Fruit fly (Drosophila melanogaster) whole organism, embryonic: ENCODE data around the gene PGRP-SD.

ENCODE experiments used
- Aef1 ChIP-seq: fragments of 200-800 bp; sonication (Bioruptor generic); IDR thresholded peaks from 3 replicates; pipeline ENCODE4 v1.3.6; 2022; ENCODE audit warnings: missing biosample characterization, missing genetic modification characterization
- CG11504 ChIP-seq: fragments of 200-800 bp; sonication (Bioruptor generic); optimal IDR thresholded peaks from 3 replicates; lab custom pipeline; 2019; ENCODE audit warnings: missing biosample characterization, mild to moderate bottlenecking, missing genetic modification characterization, moderate library complexity
- CG12236 ChIP-seq: fragments of 200-800 bp; sonication (Bioruptor generic); optimal IDR thresholded peaks from 2 replicates; lab custom pipeline; 2016; ENCODE audit warnings: missing biosample characterization, missing genetic modification characterization
- CG13287 ChIP-seq: fragments of 200-800 bp; sonication (Bioruptor generic); IDR thresholded peaks from 2 replicates; pipeline ENCODE4 v1.3.6; 2022; ENCODE audit warnings: missing biosample characterization, missing genetic modification characterization; ENCODE audit not compliant: partially characterized antibody
- CG14441 ChIP-seq: fragments of 200-800 bp; sonication (Bioruptor generic); IDR thresholded peaks from 2 replicates; pipeline ENCODE4 v1.3.6; 2022; ENCODE audit warnings: missing biosample characterization, missing genetic modification characterization
- CG14860 ChIP-seq: fragments of 200-800 bp; sonication (Bioruptor generic); IDR thresholded peaks from 3 replicates; pipeline ENCODE4 v1.3.6; 2022; ENCODE audit warnings: missing biosample characterization, missing genetic modification characterization; ENCODE audit not compliant: partially characterized antibody
- CG17359 ChIP-seq: fragments of 200-800 bp; sonication (Bioruptor generic); optimal IDR thresholded peaks from 3 replicates; lab custom pipeline; 2018; ENCODE audit warnings: missing biosample characterization, mild to moderate bottlenecking, missing genetic modification characterization, moderate library complexity
- CG17802 ChIP-seq: fragments of 200-800 bp; sonication (Bioruptor generic); optimal IDR thresholded peaks from 2 replicates; lab custom pipeline; 2018; ENCODE audit warnings: missing biosample characterization, mild to moderate bottlenecking, missing genetic modification characterization, moderate library complexity
- CG18011 ChIP-seq: fragments of 200-800 bp; sonication (Bioruptor generic); optimal IDR thresholded peaks from 2 replicates; lab custom pipeline; 2017; ENCODE audit warnings: missing biosample characterization, missing genetic modification characterization, mild to moderate bottlenecking, moderate library complexity, missing genotype
- CG18262 ChIP-seq: fragments of 200-800 bp; optimal IDR thresholded peaks from 3 replicates; lab custom pipeline; 2019; ENCODE audit warnings: missing biosample characterization, mild to moderate bottlenecking, missing genetic modification characterization, moderate library complexity
- CG18619 ChIP-seq: fragments of 200-800 bp; sonication (Bioruptor generic); optimal IDR thresholded peaks from 3 replicates; lab custom pipeline; 2017; ENCODE audit warnings: missing biosample characterization, mild to moderate bottlenecking, missing genetic modification characterization
- CG2120 ChIP-seq: fragments of 200-800 bp; sonication (Bioruptor generic); optimal IDR thresholded peaks from 3 replicates; lab custom pipeline; 2016; ENCODE audit warnings: missing biosample characterization, missing genetic modification characterization
- CG2712 ChIP-seq: fragments of 200-800 bp; optimal IDR thresholded peaks from 3 replicates; lab custom pipeline; 2019; ENCODE audit warnings: missing biosample characterization, mild to moderate bottlenecking, missing genetic modification characterization, moderate library complexity
- CG33213 ChIP-seq: fragments of 200-800 bp; sonication (Bioruptor generic); optimal IDR thresholded peaks from 3 replicates; lab custom pipeline; 2016; ENCODE audit warnings: missing biosample characterization, missing genetic modification characterization
- CG4617 ChIP-seq: fragments of 200-800 bp; sonication (Bioruptor generic); optimal IDR thresholded peaks from 3 replicates; lab custom pipeline; 2016; ENCODE audit warnings: missing biosample characterization, missing genetic modification characterization, borderline replicate concordance
- CG4854 ChIP-seq: fragments of 200-800 bp; sonication (Bioruptor generic); optimal IDR thresholded peaks from 2 replicates; lab custom pipeline; 2016; ENCODE audit warnings: missing biosample characterization, missing genetic modification characterization, inconsistent platforms
- CG7786 ChIP-seq: fragments of 200-800 bp; sonication (Bioruptor generic); optimal IDR thresholded peaks from 2 replicates; lab custom pipeline; 2016; ENCODE audit warnings: missing biosample characterization, missing genetic modification characterization
- CG9727 ChIP-seq: fragments of 200-800 bp; sonication (Bioruptor generic); optimal IDR thresholded peaks from 3 replicates; lab custom pipeline; 2017; ENCODE audit warnings: missing biosample characterization, mild to moderate bottlenecking, missing genetic modification characterization
- Drgx ChIP-seq: fragments of 200-800 bp; sonication (Bioruptor generic); IDR thresholded peaks from 2 replicates; pipeline ENCODE4 v1.3.6; 2022; ENCODE audit warnings: missing biosample characterization, missing genetic modification characterization
- Ets65A ChIP-seq: fragments of 200-800 bp; sonication (Bioruptor generic); peaks from one replicate; lab custom pipeline; 2016; ENCODE audit warnings: missing biosample characterization, missing genetic modification characterization
- HHEX ChIP-seq: fragments of 200-800 bp; sonication (Bioruptor generic); optimal IDR thresholded peaks from 3 replicates; lab custom pipeline; 2017; ENCODE audit warnings: missing biosample characterization, mild to moderate bottlenecking, missing genetic modification characterization, missing genetic modification reagents
- Hr78 ChIP-seq, 2 experiments: fragments of 200-800 bp in 1 of 2; fragments of >200 bp in 1 of 2; sonication (Bioruptor generic) in 1 of 2; optimal IDR thresholded peaks; 2 replicates each; lab custom pipeline; 2017 to 2019; ENCODE audit warnings: missing biosample characterization in 2 of 2, missing genetic modification characterization in 2 of 2, mild to moderate bottlenecking in 1 of 2, moderate library complexity in 1 of 2
- Mes4 ChIP-seq: fragments of 200-800 bp; sonication (Bioruptor generic); optimal IDR thresholded peaks from 2 replicates; lab custom pipeline; 2016; ENCODE audit warnings: missing biosample characterization, missing genetic modification characterization
- Pdp1 ChIP-seq, 2 experiments: fragments of 200-800 bp; sonication (Bioruptor generic); optimal IDR thresholded peaks; 3 replicates each; lab custom pipeline; 2016; ENCODE audit warnings: missing biosample characterization in 2 of 2, missing genetic modification characterization in 2 of 2, mild to moderate bottlenecking in 1 of 2, moderate library complexity in 1 of 2
- Sox100B ChIP-seq: fragments of 200-800 bp; sonication (Bioruptor generic); optimal IDR thresholded peaks from 3 replicates; lab custom pipeline; 2018; ENCODE audit warnings: missing biosample characterization, mild to moderate bottlenecking, missing genetic modification characterization
- Spps ChIP-seq: fragments of 200-800 bp; sonication (Bioruptor generic); optimal IDR thresholded peaks from 2 replicates; lab custom pipeline; 2018; ENCODE audit warnings: missing biosample characterization, mild to moderate bottlenecking, missing genetic modification characterization
- Ssrp ChIP-seq: fragments of 200-800 bp; sonication (Bioruptor generic); optimal IDR thresholded peaks from 2 replicates; lab custom pipeline; 2018; ENCODE audit warnings: missing biosample characterization, mild to moderate bottlenecking, missing genetic modification characterization, moderate library complexity
- Stat92E ChIP-seq, 3 experiments: fragments of >200 bp in 2 of 3; fragments of 200-800 bp in 1 of 3; sonication (Bioruptor generic) in 1 of 3; optimal IDR thresholded peaks; 2 replicates each; lab custom pipeline; 2017 to 2019; ENCODE audit warnings: missing biosample characterization in 3 of 3, missing genetic modification characterization in 3 of 3, mild to moderate bottlenecking in 1 of 3, moderate library complexity in 1 of 3
- Xrp1 ChIP-seq: fragments of 200-800 bp; sonication (Bioruptor generic); IDR thresholded peaks from 2 replicates; pipeline ENCODE4 v1.3.6; 2022; ENCODE audit warnings: missing biosample characterization, missing genetic modification characterization
- br ChIP-seq: fragments of >200 bp; optimal IDR thresholded peaks from 2 replicates; lab custom pipeline; 2017
- bsh ChIP-seq, 2 experiments: fragments of 200-800 bp; sonication (Bioruptor generic); optimal IDR thresholded peaks; 2 replicates each; lab custom pipeline; 2017 to 2018; ENCODE audit warnings: mild to moderate bottlenecking in 2 of 2, missing biosample characterization in 2 of 2, missing genetic modification characterization in 2 of 2, moderate library complexity in 1 of 2
- dmrt99B ChIP-seq: fragments of 200-800 bp; sonication (Bioruptor generic); optimal IDR thresholded peaks from 2 replicates; lab custom pipeline; 2018; ENCODE audit warnings: missing biosample characterization, mild to moderate bottlenecking, missing genetic modification characterization, moderate library complexity
- gem ChIP-seq: fragments of 200-800 bp; sonication (Bioruptor generic); optimal IDR thresholded peaks from 2 replicates; lab custom pipeline; 2019; ENCODE audit warnings: missing biosample characterization, mild to moderate bottlenecking, missing genetic modification characterization, moderate library complexity
- insv ChIP-seq, 2 experiments: fragments of 200-800 bp; sonication (Bioruptor generic); optimal IDR thresholded peaks; 3 replicates each; lab custom pipeline; 2016 to 2018; ENCODE audit warnings: missing biosample characterization in 2 of 2, missing genetic modification characterization in 2 of 2
- knrl ChIP-seq: fragments of 200-800 bp; sonication (Bioruptor generic); IDR thresholded peaks from 3 replicates; pipeline ENCODE4 v1.3.6; 2022; ENCODE audit warnings: missing biosample characterization, missing genetic modification characterization; ENCODE audit not compliant: partially characterized antibody
- p53 ChIP-seq: fragments of 200-800 bp; sonication (Bioruptor generic); optimal IDR thresholded peaks from 2 replicates; lab custom pipeline; 2016; ENCODE audit warnings: missing biosample characterization, missing genetic modification characterization
- phol ChIP-seq: fragments of 200-800 bp; sonication (Bioruptor generic); optimal IDR thresholded peaks from 3 replicates; lab custom pipeline; 2018; ENCODE audit warnings: missing biosample characterization, mild to moderate bottlenecking, missing genetic modification characterization, moderate library complexity
- row ChIP-seq: fragments of 200-800 bp; sonication (Bioruptor generic); IDR thresholded peaks from 3 replicates; pipeline ENCODE4 v1.3.6; 2022; ENCODE audit warnings: missing biosample characterization, missing genetic modification characterization
- sens ChIP-seq: fragments of 200-800 bp; sonication (Bioruptor generic); peaks from one replicate; lab custom pipeline; 2016; ENCODE audit warnings: missing biosample characterization, missing genetic modification characterization
- sr ChIP-seq: fragments of 200-800 bp; sonication (Bioruptor generic); IDR thresholded peaks from 3 replicates; pipeline ENCODE4 v1.3.6; 2022; ENCODE audit warnings: missing biosample characterization, missing genetic modification characterization
- tll ChIP-seq, 2 experiments: fragments of 200-800 bp in 1 of 2; fragments of >200 bp in 1 of 2; sonication (Bioruptor generic) in 1 of 2; optimal IDR thresholded peaks; 2 replicates each; lab custom pipeline; 2017 to 2019; ENCODE audit warnings: missing biosample characterization in 2 of 2, missing genetic modification characterization in 2 of 2, mild to moderate bottlenecking in 1 of 2, moderate library complexity in 1 of 2
- z ChIP-seq: fragments of 200-800 bp; sonication (Bioruptor generic); IDR thresholded peaks from 3 replicates; pipeline ENCODE4 v1.3.6; 2022; ENCODE audit warnings: missing biosample characterization, missing genetic modification characterization

PGRP-SD gene

dm6 chr3L:7617436-7617979 is 33.5 kb upstream of the PGRP-SD start (continued):
- TF ChIP-seq sens (GFP tag; lab: Kevin White, UChicago) (peak; percentile 64), Drgx (peak; percentile 77), CG17359 (tag; lab: Kevin White, UChicago) (peak; percentile 7)

- 0 out of 3 replicates have a peak, but pooled peaks have one; percentile 20 for TF ChIP-seq CG14860 (GFP tag; lab: Robert Waterston, UW)
- TF ChIP-seq CG4617 (GFP tag; lab: Kevin White, UChicago) = no peak
These were observed 26.4 kb upstream of the PGRP-SD start for dm6 chr3L:7624561-7624960.

dm6 chr3L:7630047-7630446 is 20.9 kb upstream of the PGRP-SD start:
- no peak for TF ChIP-seq CG4854 (GFP tag; lab: Kevin White, UChicago)
- no peak for TF ChIP-seq br (lab: Kevin White, UChicago)
- no peak for TF ChIP-seq CG18011 (GFP tag; lab: Kevin White, UChicago)
- no peak for TF ChIP-seq CG2712
- TF ChIP-seq sr (GFP tag; lab: Robert Waterston, UW) = no peak
- TF ChIP-seq HHEX (GFP tag; lab: Kevin White, UChicago) = no peak
- TF ChIP-seq Hr78 (GFP tag; optimal IDR thresholded peaks at IDR 0.05; lab: Kevin White, UChicago) = no peak
- TF ChIP-seq CG7786 (GFP tag; lab: Kevin White, UChicago) = no peak
- TF ChIP-seq CG12236 = no peak
- TF ChIP-seq tll (GFP tag; optimal IDR thresholded peaks at IDR 0.05; lab: Kevin White, UChicago) = no peak
- no peak for TF ChIP-seq CG13287 (GFP tag; lab: Robert Waterston, UW)
- no peak for TF ChIP-seq insv (GFP tag; optimal IDR thresholded peaks at IDR 0.05; lab: Kevin White, UChicago)

dm6 chr3L:7632540-7633263 is 18.3 kb upstream of the PGRP-SD start:
- TF ChIP-seq Spps (tag; lab: Kevin White, UChicago) (no peak), CG17802 (tag; lab: Kevin White, UChicago) (no peak), Drgx (peak; percentile 65), Stat92E (GFP tag; optimal IDR thresholded peaks at IDR 0.05; lab: Kevin White, UChicago) (no peak), Mes4 (GFP tag; lab: Kevin White, UChicago) (no peak), phol (tag; lab: Kevin White, UChicago) (peak; percentile 21), Ssrp (no peak), CG18262 (tag; lab: Kevin White, UChicago) (peak; percentile 21), dmrt99B (tag; lab: Kevin White, UChicago) (no peak), Ets65A (GFP tag; lab: Kevin White, UChicago) (peak; percentile 75), gem (tag; lab: Kevin White, UChicago) (peak; percentile 41), CG18619 (GFP tag; lab: Kevin White, UChicago) (no peak), Xrp1 (GFP tag; lab: Robert Waterston, UW) (0 out of 2 replicates have a peak, but pooled peaks have one; percentile 23), Sox100B (no peak), CG2712 (peak; percentile 37), row (peak; percentile 22; the same call in 1 of the 3 replicates), CG14441 (GFP tag; lab: Robert Waterston, UW) (0 out of 2 replicates have a peak, but pooled peaks have one; percentile 19), bsh (GFP tag; optimal IDR thresholded peaks at IDR 0.05; lab: Kevin White, UChicago) (peak in 1 of 2 experiments; percentile 38), knrl (GFP tag; lab: Robert Waterston, UW) (no peak), Aef1 (GFP tag; lab: Robert Waterston, UW) (no peak), CG2120 (GFP tag; lab: Kevin White, UChicago) (no peak), Hr78 (GFP tag; optimal IDR thresholded peaks at IDR 0.05; lab: Kevin White, UChicago) (no peak), z (GFP tag; lab: Robert Waterston, UW) (no peak), p53 (no peak), CG11504 (tag; lab: Kevin White, UChicago) (peak; percentile 4), CG33213 (no peak), CG9727 (GFP tag; lab: Kevin White, UChicago) (no peak), Pdp1 (GFP tag; optimal IDR thresholded peaks at IDR 0.05; lab: Kevin White, UChicago) (no peak)
